Fruit fly (Drosophila melanogaster) whole organism, prepupa: ENCODE results near the gene Bem46.
A peak's percentile ranks its signal among the peaks of the same experiment; 100 is the strongest.

ENCODE experiments used
- Blimp-1 ChIP-seq: fragments of 200-800 bp; sonication (Bioruptor generic); optimal IDR thresholded peaks from 3 replicates; lab custom pipeline; 2017; ENCODE audit warnings: missing biosample characterization, missing genetic modification characterization, mild to moderate bottlenecking, moderate library complexity, missing genetic modification reagents
- CG10631 ChIP-seq: fragments of 200-800 bp; sonication (Bioruptor generic); optimal IDR thresholded peaks from 2 replicates; lab custom pipeline; 2016; ENCODE audit warnings: missing biosample characterization, missing genetic modification characterization
- CG10669 ChIP-seq: fragments of 200-800 bp; sonication (Bioruptor generic); optimal IDR thresholded peaks from 3 replicates; lab custom pipeline; 2018; ENCODE audit warnings: missing biosample characterization, mild to moderate bottlenecking, missing genetic modification characterization, moderate library complexity
- CG11294 ChIP-seq: fragments of 200-800 bp; sonication (Bioruptor generic); IDR thresholded peaks from 2 replicates; pipeline ENCODE4 v1.3.6; 2022; ENCODE audit warnings: missing biosample characterization, missing genetic modification characterization
- CG15336 ChIP-seq: fragments of 200-800 bp; sonication (Bioruptor generic); IDR thresholded peaks from 2 replicates; pipeline ENCODE4 v1.3.6; 2022; ENCODE audit warnings: missing biosample characterization, missing genetic modification characterization
- CG1621 ChIP-seq: fragments of 200-800 bp; sonication (Bioruptor generic); optimal IDR thresholded peaks from 3 replicates; lab custom pipeline; 2018; ENCODE audit warnings: missing biosample characterization, mild to moderate bottlenecking, missing genetic modification characterization
- CG16779 ChIP-seq: fragments of 200-800 bp; sonication (Bioruptor generic); optimal IDR thresholded peaks from 3 replicates; lab custom pipeline; 2017; ENCODE audit warnings: missing biosample characterization, mild to moderate bottlenecking, missing genetic modification characterization
- CG3919 ChIP-seq: fragments of 200-800 bp; sonication (Bioruptor generic); optimal IDR thresholded peaks from 3 replicates; lab custom pipeline; 2016; ENCODE audit warnings: missing biosample characterization, missing genetic modification characterization
- CG4318 ChIP-seq: fragments of 200-800 bp; sonication (Bioruptor generic); optimal IDR thresholded peaks from 3 replicates; lab custom pipeline; 2017; ENCODE audit warnings: missing biosample characterization, mild to moderate bottlenecking, missing genetic modification characterization
- CG6792 ChIP-seq: fragments of 200-800 bp; sonication (Bioruptor generic); optimal IDR thresholded peaks from 3 replicates; lab custom pipeline; 2016; ENCODE audit warnings: missing biosample characterization, missing genetic modification characterization
- CG6808 ChIP-seq: fragments of 200-800 bp; sonication (Bioruptor generic); optimal IDR thresholded peaks from 3 replicates; lab custom pipeline; 2017; ENCODE audit warnings: missing biosample characterization, missing genetic modification characterization, mild to moderate bottlenecking, moderate library complexity, missing genetic modification reagents
- CG8632 ChIP-seq: fragments of 200-800 bp; sonication (Bioruptor generic); optimal IDR thresholded peaks from 3 replicates; lab custom pipeline; 2016; ENCODE audit warnings: missing biosample characterization, missing genetic modification characterization
- CG9139 ChIP-seq: fragments of 200-800 bp; sonication (Bioruptor generic); optimal IDR thresholded peaks from 3 replicates; lab custom pipeline; 2017; ENCODE audit warnings: missing biosample characterization, mild to moderate bottlenecking, missing genetic modification characterization
- Eip75B ChIP-seq: fragments of 200-800 bp; sonication (Bioruptor generic); optimal IDR thresholded peaks from 3 replicates; lab custom pipeline; 2016; ENCODE audit warnings: missing biosample characterization, missing genetic modification characterization
- Eip78C ChIP-seq: fragments of 200-800 bp; sonication (Bioruptor generic); peaks from one replicate; lab custom pipeline; 2016; ENCODE audit warnings: missing biosample characterization, missing genetic modification characterization
- Ets96B ChIP-seq: fragments of 200-800 bp; optimal IDR thresholded peaks from 2 replicates; lab custom pipeline; 2019; ENCODE audit warnings: missing biosample characterization, mild to moderate bottlenecking, missing genetic modification characterization, moderate library complexity
- Gug ChIP-seq: fragments of 200-800 bp; sonication (Bioruptor generic); IDR thresholded peaks from 2 replicates; pipeline ENCODE4 v1.3.6; 2022; ENCODE audit warnings: missing biosample characterization, missing genetic modification characterization
- Hr38 ChIP-seq: sonication (Bioruptor generic); optimal IDR thresholded peaks from 2 replicates; lab custom pipeline; 2016; ENCODE audit warnings: missing biosample characterization, missing genetic modification characterization
- Hr4 ChIP-seq: fragments of 200-800 bp; sonication (Bioruptor generic); optimal IDR thresholded peaks from 3 replicates; lab custom pipeline; 2016; ENCODE audit warnings: missing biosample characterization, missing genetic modification characterization
- Lpt ChIP-seq: fragments of 200-800 bp; sonication (Bioruptor generic); optimal IDR thresholded peaks from 3 replicates; lab custom pipeline; 2016; ENCODE audit warnings: missing biosample characterization, missing genetic modification characterization
- Met ChIP-seq: fragments of 200-800 bp; sonication (Bioruptor generic); optimal IDR thresholded peaks from 3 replicates; lab custom pipeline; 2016; ENCODE audit warnings: missing biosample characterization, missing genetic modification characterization
- Sox102F ChIP-seq: fragments of 200-800 bp; sonication (Bioruptor generic); optimal IDR thresholded peaks from 2 replicates; lab custom pipeline; 2016; ENCODE audit warnings: missing biosample characterization, mild to moderate bottlenecking, missing genetic modification characterization
- acj6 ChIP-seq: fragments of 200-800 bp; sonication (Bioruptor generic); optimal IDR thresholded peaks from 3 replicates; lab custom pipeline; 2016; ENCODE audit warnings: missing biosample characterization, missing genetic modification characterization
- dac ChIP-seq: fragments of 200-800 bp; sonication (Bioruptor generic); optimal IDR thresholded peaks from 2 replicates; lab custom pipeline; 2017; ENCODE audit warnings: missing biosample characterization, mild to moderate bottlenecking, missing genetic modification characterization
- dsx ChIP-seq: fragments of 200-800 bp; optimal IDR thresholded peaks from 3 replicates; lab custom pipeline; 2019; ENCODE audit warnings: missing biosample characterization, mild to moderate bottlenecking, missing genetic modification characterization, moderate library complexity; ENCODE audit not compliant: poor library complexity, severe bottlenecking
- esn ChIP-seq: fragments of 200-800 bp; sonication (Bioruptor generic); optimal IDR thresholded peaks from 2 replicates; lab custom pipeline; 2016; ENCODE audit warnings: missing biosample characterization, mild to moderate bottlenecking, missing genetic modification characterization, moderate library complexity
- fkh ChIP-seq: fragments of 200-800 bp; sonication (Bioruptor generic); optimal IDR thresholded peaks from 3 replicates; lab custom pipeline; 2017; ENCODE audit warnings: missing biosample characterization, mild to moderate bottlenecking, missing genetic modification characterization, moderate library complexity
- lz ChIP-seq: fragments of 200-800 bp; sonication (Bioruptor generic); optimal IDR thresholded peaks from 3 replicates; lab custom pipeline; 2016; ENCODE audit warnings: missing biosample characterization, missing genetic modification characterization
- net ChIP-seq: fragments of 200-800 bp; sonication (Bioruptor generic); optimal IDR thresholded peaks from 3 replicates; lab custom pipeline; 2016; ENCODE audit warnings: missing biosample characterization, missing genetic modification characterization
- spab ChIP-seq: fragments of 200-800 bp; sonication (Bioruptor generic); optimal IDR thresholded peaks from 2 replicates; lab custom pipeline; 2017; ENCODE audit warnings: missing biosample characterization, mild to moderate bottlenecking, missing genetic modification characterization, missing genetic modification reagents
- ss ChIP-seq, 2 experiments: fragments of 200-800 bp; sonication (Bioruptor generic); optimal IDR thresholded peaks; 2 replicates in 1 of 2; 3 replicates in 1 of 2; lab custom pipeline; 2017 to 2018; ENCODE audit warnings: mild to moderate bottlenecking in 2 of 2, missing biosample characterization in 2 of 2, missing genetic modification characterization in 2 of 2, moderate library complexity in 1 of 2
- svp ChIP-seq: fragments of 200-800 bp; sonication (Bioruptor generic); peaks from one replicate; lab custom pipeline; 2016; ENCODE audit warnings: missing biosample characterization, missing genetic modification characterization

Gene Bem46

dm6 chr2L:2944509-2944908 is 43.4 kb upstream of the Bem46 start (continued):
- peak; percentile 74 for TF ChIP-seq svp
- peak; percentile 50 for TF ChIP-seq Ets96B (tag; lab: Kevin White, UChicago)
- peak in 1 of 2 experiments; percentile 13 for TF ChIP-seq ss (GFP tag; optimal IDR thresholded peaks at IDR 0.05; lab: Kevin White, UChicago)
- peak; percentile 58 for TF ChIP-seq lz (GFP tag; lab: Kevin White, UChicago)
- no peak for TF ChIP-seq Blimp-1 (GFP tag; lab: Kevin White, UChicago)
- TF ChIP-seq Eip78C (GFP tag; lab: Kevin White, UChicago), result peak; percentile 85
- no peak for TF ChIP-seq Met (GFP tag; lab: Kevin White, UChicago)
- TF ChIP-seq, all 60 proteins: peak for 35

DNA sequence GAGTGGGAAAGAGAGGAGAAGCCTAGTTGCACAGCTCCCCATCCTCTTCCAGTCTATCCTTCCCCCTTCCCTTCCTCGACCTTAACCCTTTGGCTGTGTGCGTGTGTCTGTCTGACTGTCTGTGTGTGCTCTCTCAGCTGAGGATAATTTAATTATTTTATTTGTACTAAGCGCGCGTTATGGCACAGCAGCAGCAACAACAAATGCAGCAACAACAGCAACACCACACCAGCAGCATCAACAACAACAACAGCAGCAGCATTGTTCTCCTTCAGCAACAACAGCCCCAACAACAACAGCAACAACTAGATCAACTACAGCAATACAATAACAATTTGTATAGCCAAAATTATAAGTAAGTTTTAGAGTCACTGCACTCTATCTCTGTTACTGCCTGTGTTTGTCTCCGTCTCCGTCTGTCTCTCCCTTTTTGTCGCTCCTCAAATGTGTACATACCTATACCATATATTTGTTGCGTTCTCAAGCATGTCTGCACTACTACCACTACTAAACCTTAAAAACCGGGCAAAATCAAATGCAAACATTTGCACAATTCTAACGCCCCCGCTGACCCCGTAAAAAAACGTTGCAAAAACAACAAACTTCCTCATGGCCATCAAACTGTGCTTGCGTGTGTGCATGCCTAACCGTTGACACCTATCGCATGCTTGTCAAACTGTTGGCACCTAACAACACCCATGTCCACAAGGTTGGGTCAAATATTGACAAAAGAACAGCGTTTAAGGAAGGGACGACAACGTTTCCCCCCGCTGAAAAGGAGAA is 42.3 kb upstream of the Bem46 start:
- TF ChIP-seq fkh (GFP tag; lab: Kevin White, UChicago), result peak; percentile 52
- TF ChIP-seq svp, result peak; percentile 74
- no peak for TF ChIP-seq dsx

DNA sequence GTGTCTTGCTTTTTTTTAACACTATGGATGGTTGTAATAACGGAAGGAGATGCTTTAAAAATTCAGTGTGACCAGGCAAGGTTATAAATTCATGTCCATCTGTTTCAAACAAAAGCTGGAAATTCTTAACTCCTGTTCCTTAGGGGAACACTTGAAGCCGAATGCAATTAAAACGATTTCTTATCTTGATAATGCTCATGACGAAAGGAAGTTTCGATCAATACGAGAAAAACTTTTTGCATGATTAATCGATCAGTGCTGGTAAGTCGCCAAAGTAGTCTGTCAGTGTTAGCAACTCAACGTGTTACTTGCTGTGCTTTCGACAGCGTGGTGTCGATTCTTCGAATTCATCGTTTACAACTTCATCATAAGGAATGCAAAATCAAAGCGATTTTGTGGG is 33.4 kb upstream of the Bem46 start, which contains the start of gene Rbp9:
Gene Rbp9, plus strand, starts transcription at position 291 of the 400 bp plus-strand sequence.
- no peak for TF ChIP-seq Blimp-1 (GFP tag; lab: Kevin White, UChicago)
- no peak for TF ChIP-seq dac
- TF ChIP-seq CG1621, result no peak
- no peak for TF ChIP-seq lz (GFP tag; lab: Kevin White, UChicago)
- no peak for TF ChIP-seq Gug
- TF ChIP-seq Hr38 (GFP tag; lab: Kevin White, UChicago), result no peak
- no peak for TF ChIP-seq CG16779 (tag; lab: Kevin White, UChicago)
- no peak for TF ChIP-seq esn (GFP tag; lab: Kevin White, UChicago)
- no peak for TF ChIP-seq net
- TF ChIP-seq Hr4 (GFP tag; lab: Kevin White, UChicago), result no peak
- TF ChIP-seq CG9139 (GFP tag; lab: Kevin White, UChicago), result no peak
- no peak for TF ChIP-seq dsx
- TF ChIP-seq CG3919 (GFP tag; lab: Kevin White, UChicago), result no peak
- TF ChIP-seq, all 60 proteins: peak for 0

- TF ChIP-seq CG11294 (GFP tag; lab: Robert Waterston, UW), result no peak
- TF ChIP-seq Hr4 (GFP tag; lab: Kevin White, UChicago), result no peak
- TF ChIP-seq CG1621, result no peak
- TF ChIP-seq Eip75B (GFP tag; lab: Kevin White, UChicago), result no peak
- TF ChIP-seq CG4318 (GFP tag; lab: Kevin White, UChicago), result no peak
- TF ChIP-seq CG6792 (GFP tag; lab: Kevin White, UChicago), result no peak
- no peak for TF ChIP-seq acj6 (GFP tag; lab: Kevin White, UChicago)
- TF ChIP-seq CG15336 (GFP tag; lab: Robert Waterston, UW), result no peak
- no peak for TF ChIP-seq CG8632 (GFP tag; lab: Kevin White, UChicago)
- TF ChIP-seq spab (GFP tag; lab: Kevin White, UChicago), result no peak
- TF ChIP-seq Sox102F, result no peak
- no peak for TF ChIP-seq CG9139 (GFP tag; lab: Kevin White, UChicago)
- no peak for TF ChIP-seq Hr38 (GFP tag; lab: Kevin White, UChicago)
- TF ChIP-seq Lpt (GFP tag; lab: Kevin White, UChicago), result no peak
- TF ChIP-seq CG10631 (GFP tag; lab: Kevin White, UChicago), result no peak
- TF ChIP-seq dac, result no peak
- TF ChIP-seq CG10669 (GFP tag; lab: Kevin White, UChicago), result no peak
- no peak for TF ChIP-seq CG6808 (GFP tag; lab: Kevin White, UChicago)
- no peak for TF ChIP-seq esn (GFP tag; lab: Kevin White, UChicago)
Observed at dm6 chr2L:2955659-2956058, 32.3 kb upstream of the Bem46 start.
